Fruit fly (Drosophila melanogaster) whole organism, embryonic: Measurements from ENCODE around the gene CG1840.

Experiments used
- Atf3 ChIP-seq: fragments of 200-800 bp; sonication (Bioruptor generic); optimal IDR thresholded peaks from 3 replicates; lab custom pipeline; 2016; ENCODE audit warnings: missing biosample characterization, missing genetic modification characterization
- C15 ChIP-seq: fragments of 200-800 bp; sonication (Bioruptor generic); IDR thresholded peaks from 3 replicates; pipeline ENCODE4 v1.3.6; 2022; ENCODE audit warnings: missing biosample characterization, missing genetic modification characterization
- CG10959 ChIP-seq: fragments of 200-800 bp; sonication (Bioruptor generic); IDR thresholded peaks from 2 replicates; pipeline ENCODE4 v1.3.6; 2022; ENCODE audit warnings: missing biosample characterization, missing genetic modification characterization
- CG15269 ChIP-seq: fragments of 200-800 bp; sonication (Bioruptor generic); optimal IDR thresholded peaks from 2 replicates; lab custom pipeline; 2018; ENCODE audit warnings: missing biosample characterization, mild to moderate bottlenecking, missing genetic modification characterization, moderate library complexity
- CG1529 ChIP-seq: fragments of 200-800 bp; sonication (Bioruptor generic); optimal IDR thresholded peaks from 3 replicates; lab custom pipeline; 2018; ENCODE audit warnings: missing biosample characterization, missing genetic modification characterization
- CG15696 ChIP-seq: fragments of 200-800 bp; sonication (Bioruptor generic); optimal IDR thresholded peaks from 2 replicates; lab custom pipeline; 2019; ENCODE audit warnings: missing biosample characterization, mild to moderate bottlenecking, missing genetic modification characterization, moderate library complexity
- CG16815 ChIP-seq: fragments of 200-800 bp; sonication (Bioruptor generic); optimal IDR thresholded peaks from 3 replicates; lab custom pipeline; 2017; ENCODE audit warnings: missing biosample characterization, mild to moderate bottlenecking, missing genetic modification characterization
- CG2875 ChIP-seq: fragments of 200-800 bp; sonication (Bioruptor generic); optimal IDR thresholded peaks from 2 replicates; lab custom pipeline; 2017; ENCODE audit warnings: missing biosample characterization, mild to moderate bottlenecking, missing genetic modification characterization, missing genetic modification reagents
- CG30020 ChIP-seq: fragments of 200-800 bp; optimal IDR thresholded peaks from 2 replicates; lab custom pipeline; 2019; ENCODE audit warnings: missing biosample characterization, mild to moderate bottlenecking, missing genetic modification characterization, moderate library complexity
- CG32532 ChIP-seq: fragments of 200-800 bp; sonication (Bioruptor generic); IDR thresholded peaks from 2 replicates; pipeline ENCODE4 v1.3.6; 2022; ENCODE audit warnings: missing biosample characterization, missing genetic modification characterization
- CG33557 ChIP-seq: fragments of 200-800 bp; sonication (Bioruptor generic); optimal IDR thresholded peaks from 2 replicates; lab custom pipeline; 2019; ENCODE audit warnings: missing biosample characterization, mild to moderate bottlenecking, missing genetic modification characterization, moderate library complexity
- CG3407 ChIP-seq: fragments of 200-800 bp; sonication (Bioruptor generic); optimal IDR thresholded peaks from 2 replicates; lab custom pipeline; 2018; ENCODE audit warnings: missing biosample characterization, mild to moderate bottlenecking, missing genetic modification characterization
- CG4282 ChIP-seq: fragments of 200-800 bp; sonication (Bioruptor generic); optimal IDR thresholded peaks from 2 replicates; lab custom pipeline; 2016; ENCODE audit warnings: missing biosample characterization, missing genetic modification characterization
- CG5245 ChIP-seq: fragments of 200-800 bp; sonication (Bioruptor generic); optimal IDR thresholded peaks from 3 replicates; lab custom pipeline; 2016; ENCODE audit warnings: missing biosample characterization, missing genetic modification characterization
- CG6175 ChIP-seq: fragments of 200-800 bp; sonication (Bioruptor generic); IDR thresholded peaks from 3 replicates; pipeline ENCODE4 v1.3.6; 2022; ENCODE audit warnings: missing biosample characterization, missing genetic modification characterization
- CTCF ChIP-seq: fragments of 200-800 bp; sonication (Bioruptor generic); optimal IDR thresholded peaks from 2 replicates; lab custom pipeline; 2017; ENCODE audit warnings: missing biosample characterization, mild to moderate bottlenecking, missing genetic modification characterization, moderate library complexity
- Camta ChIP-seq: fragments of 200-800 bp; sonication (Bioruptor generic); optimal IDR thresholded peaks from 2 replicates; lab custom pipeline; 2016; ENCODE audit warnings: missing biosample characterization, missing genetic modification characterization
- Dref ChIP-seq: fragments of 200-800 bp; sonication (Bioruptor generic); IDR thresholded peaks from 2 replicates; pipeline ENCODE4 v1.3.6; 2022; ENCODE audit warnings: missing biosample characterization, missing genetic modification characterization
- E2f2 ChIP-seq: fragments of 200-800 bp; sonication (Bioruptor generic); IDR thresholded peaks from 2 replicates; pipeline ENCODE4 v1.3.6; 2022; ENCODE audit warnings: missing biosample characterization, missing genetic modification characterization
- Fer3 ChIP-seq: fragments of 200-800 bp; sonication (Bioruptor generic); optimal IDR thresholded peaks from 2 replicates; lab custom pipeline; 2018; ENCODE audit warnings: missing biosample characterization, mild to moderate bottlenecking, missing genetic modification characterization, moderate library complexity
- HLHmδ ChIP-seq: fragments of 200-800 bp; sonication (Bioruptor generic); optimal IDR thresholded peaks from 2 replicates; lab custom pipeline; 2018; ENCODE audit warnings: missing biosample characterization, mild to moderate bottlenecking, missing genetic modification characterization, moderate library complexity
- Mes4 ChIP-seq: fragments of 200-800 bp; sonication (Bioruptor generic); optimal IDR thresholded peaks from 2 replicates; lab custom pipeline; 2016; ENCODE audit warnings: missing biosample characterization, missing genetic modification characterization
- NC2α ChIP-seq: fragments of 200-800 bp; sonication (Bioruptor generic); optimal IDR thresholded peaks from 2 replicates; lab custom pipeline; 2016; ENCODE audit warnings: missing biosample characterization, missing genetic modification characterization
- Ptx1 ChIP-seq: fragments of 200-800 bp; sonication (Bioruptor generic); IDR thresholded peaks from 2 replicates; pipeline ENCODE4 v1.3.6; 2022; ENCODE audit warnings: missing biosample characterization, missing genetic modification characterization
- Scr ChIP-seq: fragments of 200-800 bp; sonication (Bioruptor generic); IDR thresholded peaks from 2 replicates; pipeline ENCODE4 v1.3.6; 2022; ENCODE audit warnings: missing biosample characterization, missing genetic modification characterization; ENCODE audit not compliant: partially characterized antibody
- Six4 ChIP-seq: fragments of 200-800 bp; sonication (Bioruptor generic); optimal IDR thresholded peaks from 2 replicates; lab custom pipeline; 2016; ENCODE audit warnings: missing biosample characterization, missing genetic modification characterization
- YL-1 ChIP-seq: fragments of 200-800 bp; sonication (Bioruptor generic); optimal IDR thresholded peaks from 3 replicates; lab custom pipeline; 2017; ENCODE audit warnings: missing biosample characterization, mild to moderate bottlenecking, missing genetic modification characterization
- amos ChIP-seq: fragments of 200-800 bp; sonication (Bioruptor generic); IDR thresholded peaks from 2 replicates; pipeline ENCODE4 v1.3.6; 2022; ENCODE audit warnings: missing biosample characterization, missing genetic modification characterization; ENCODE audit not compliant: partially characterized antibody
- bcd ChIP-seq: fragments of 200-800 bp; sonication (Bioruptor generic); optimal IDR thresholded peaks from 2 replicates; lab custom pipeline; 2017; ENCODE audit warnings: missing biosample characterization, mild to moderate bottlenecking, missing genetic modification characterization
- cato ChIP-seq: fragments of 200-800 bp; sonication (Bioruptor generic); optimal IDR thresholded peaks from 2 replicates; lab custom pipeline; 2016; ENCODE audit warnings: missing biosample characterization, missing genetic modification characterization, borderline replicate concordance
- crp ChIP-seq, 2 experiments: fragments of 200-800 bp; sonication (Bioruptor generic); optimal IDR thresholded peaks; 2 replicates in 1 of 2; 3 replicates in 1 of 2; lab custom pipeline; 2017; ENCODE audit warnings: missing biosample characterization in 2 of 2, missing genetic modification characterization in 2 of 2, mild to moderate bottlenecking in 1 of 2, moderate library complexity in 1 of 2
- dmrt99B ChIP-seq: fragments of 200-800 bp; sonication (Bioruptor generic); optimal IDR thresholded peaks from 2 replicates; lab custom pipeline; 2018; ENCODE audit warnings: missing biosample characterization, mild to moderate bottlenecking, missing genetic modification characterization, moderate library complexity
- dpn ChIP-seq, 2 experiments: fragments of 200-800 bp; sonication (Bioruptor generic); optimal IDR thresholded peaks; 3 replicates each; lab custom pipeline; 2016; ENCODE audit warnings: missing biosample characterization in 2 of 2, missing genetic modification characterization in 2 of 2
- fd102C ChIP-seq: fragments of 200-800 bp; sonication (Bioruptor generic); optimal IDR thresholded peaks from 2 replicates; lab custom pipeline; 2018; ENCODE audit warnings: missing biosample characterization, mild to moderate bottlenecking, missing genetic modification characterization, moderate library complexity
- fd3F ChIP-seq: fragments of 200-800 bp; sonication (Bioruptor generic); optimal IDR thresholded peaks from 2 replicates; lab custom pipeline; 2018; ENCODE audit warnings: missing biosample characterization, mild to moderate bottlenecking, missing genetic modification characterization, moderate library complexity
- fru ChIP-seq: fragments of >200 bp; optimal IDR thresholded peaks from 2 replicates; lab custom pipeline; 2017
- ftz-f1 ChIP-seq: fragments of 200-800 bp; sonication (Bioruptor generic); optimal IDR thresholded peaks from 2 replicates; lab custom pipeline; 2016; ENCODE audit warnings: missing biosample characterization, missing genetic modification characterization
- gcm ChIP-seq: fragments of 200-800 bp; sonication (Bioruptor generic); optimal IDR thresholded peaks from 2 replicates; lab custom pipeline; 2019; ENCODE audit warnings: missing biosample characterization, mild to moderate bottlenecking, missing genetic modification characterization, moderate library complexity
- ind ChIP-seq: fragments of 200-800 bp; sonication (Bioruptor generic); optimal IDR thresholded peaks from 3 replicates; lab custom pipeline; 2016; ENCODE audit warnings: missing biosample characterization, missing genetic modification characterization
- insv ChIP-seq, 2 experiments: fragments of 200-800 bp; sonication (Bioruptor generic); optimal IDR thresholded peaks; 3 replicates each; lab custom pipeline; 2016 to 2018; ENCODE audit warnings: missing biosample characterization in 2 of 2, missing genetic modification characterization in 2 of 2
- luna ChIP-seq: fragments of 200-800 bp; sonication (Bioruptor generic); optimal IDR thresholded peaks from 2 replicates; lab custom pipeline; 2016; ENCODE audit warnings: missing biosample characterization, missing genetic modification characterization
- nmo ChIP-seq: fragments of 200-800 bp; sonication (Bioruptor generic); optimal IDR thresholded peaks from 2 replicates; lab custom pipeline; 2018; ENCODE audit warnings: missing biosample characterization, mild to moderate bottlenecking, missing genetic modification characterization, moderate library complexity
- pan ChIP-seq, 4 experiments: fragments of >200 bp in 3 of 4; fragments of 200-800 bp in 1 of 4; sonication (Bioruptor generic) in 1 of 4; optimal IDR thresholded peaks in 3 of 4; IDR thresholded peaks in 1 of 4; 2 replicates each; pipeline versions ENCODE4 v1.3.6 to Lab custom; 2017 to 2022; ENCODE audit warnings: missing biosample characterization in 2 of 4, missing genetic modification characterization in 2 of 4, mixed read lengths in 1 of 4
- pho ChIP-seq: fragments of 200-800 bp; sonication (Bioruptor generic); optimal IDR thresholded peaks from 2 replicates; lab custom pipeline; 2016; ENCODE audit warnings: missing biosample characterization, missing genetic modification characterization
- pum ChIP-seq: fragments of 200-800 bp; sonication (Bioruptor generic); optimal IDR thresholded peaks from 2 replicates; lab custom pipeline; 2016; ENCODE audit warnings: missing biosample characterization, missing genetic modification characterization
- so ChIP-seq: fragments of 200-800 bp; sonication (Bioruptor generic); IDR thresholded peaks from 3 replicates; pipeline ENCODE4 v1.3.6; 2022; ENCODE audit warnings: missing biosample characterization, missing genetic modification characterization
- ssp ChIP-seq: fragments of 200-800 bp; sonication (Bioruptor generic); IDR thresholded peaks from 2 replicates; pipeline ENCODE4 v1.3.6; 2022; ENCODE audit warnings: missing biosample characterization, missing genetic modification characterization
- tap ChIP-seq: fragments of 200-800 bp; optimal IDR thresholded peaks from 3 replicates; lab custom pipeline; 2019; ENCODE audit warnings: missing biosample characterization, mild to moderate bottlenecking, missing genetic modification characterization, moderate library complexity
- toy ChIP-seq: fragments of 200-800 bp; sonication (Bioruptor generic); IDR thresholded peaks from 2 replicates; pipeline ENCODE4 v1.3.6; 2022; ENCODE audit warnings: missing biosample characterization, missing genetic modification characterization
- tup ChIP-seq: fragments of 200-800 bp; sonication (Bioruptor generic); optimal IDR thresholded peaks from 2 replicates; lab custom pipeline; 2016; ENCODE audit warnings: missing biosample characterization, mild to moderate bottlenecking, missing genetic modification characterization, moderate library complexity
- twi ChIP-seq: fragments of 200-800 bp; optimal IDR thresholded peaks from 2 replicates; lab custom pipeline; 2019; ENCODE audit warnings: missing biosample characterization, mild to moderate bottlenecking, missing genetic modification characterization, moderate library complexity
- yki ChIP-seq: fragments of >200 bp; optimal IDR thresholded peaks from 3 replicates; lab custom pipeline; 2018

The CG1840 gene

dm6 chrX:11872517-11872916, 15.6 kb upstream of the CG1840 start, which contains the start of gene BORCS5 (continued):
- no peak for TF ChIP-seq so
- peak; percentile 22; the same call in 1 of the 2 replicates for TF ChIP-seq CG32532 (GFP tag; lab: Robert Waterston, UW)
- TF ChIP-seq CG30020 (tag; lab: Kevin White, UChicago): peak; percentile 78
- TF ChIP-seq YL-1 (GFP tag; lab: Kevin White, UChicago): peak; percentile 19
- no peak for TF ChIP-seq pho (GFP tag; lab: Kevin White, UChicago)
- TF ChIP-seq insv (GFP tag; optimal IDR thresholded peaks at IDR 0.05; lab: Kevin White, UChicago): no peak
- TF ChIP-seq luna: no peak
- TF ChIP-seq Fer3 (tag; lab: Kevin White, UChicago): no peak
- peak; percentile 96 for TF ChIP-seq ssp (GFP tag; lab: Robert Waterston, UW)
- no peak for TF ChIP-seq tap (tag; lab: Kevin White, UChicago)
- peak; percentile 45 for TF ChIP-seq Dref (GFP tag; lab: Robert Waterston, UW)
- no peak for TF ChIP-seq CG10959
- no peak for TF ChIP-seq Scr (GFP tag; lab: Robert Waterston, UW)
- TF ChIP-seq CG6175 (GFP tag; lab: Robert Waterston, UW): no peak
- TF ChIP-seq CTCF (GFP tag; lab: Kevin White, UChicago): no peak
- TF ChIP-seq E2f2 (GFP tag; lab: Robert Waterston, UW): 0 out of 2 replicates have a peak, but pooled peaks have one; percentile 18
- TF ChIP-seq fd102C (GFP tag; lab: Kevin White, UChicago): no peak
- TF ChIP-seq ind: no peak
- no peak for TF ChIP-seq HLHmδ (GFP tag; lab: Kevin White, UChicago)
- no peak for TF ChIP-seq C15 (GFP tag; lab: Robert Waterston, UW)
- peak in 1 of 2 experiments; percentile 54 for TF ChIP-seq crp (GFP tag; optimal IDR thresholded peaks at IDR 0.05; lab: Kevin White, UChicago)
- TF ChIP-seq toy (GFP tag; lab: Robert Waterston, UW): no peak
- TF ChIP-seq Six4: no peak
- TF ChIP-seq CG16815 (GFP tag; lab: Kevin White, UChicago): no peak
- no peak for TF ChIP-seq CG2875 (GFP tag; lab: Kevin White, UChicago)
- no peak for TF ChIP-seq ftz-f1 (GFP tag; lab: Kevin White, UChicago)
- TF ChIP-seq dpn (GFP tag; optimal IDR thresholded peaks at IDR 0.05; lab: Kevin White, UChicago): no peak
- no peak for TF ChIP-seq CG15269 (tag; lab: Kevin White, UChicago)
- no peak for TF ChIP-seq pan (optimal IDR thresholded peaks at IDR 0.05; lab: Kevin White, UChicago)
- TF ChIP-seq pan (GFP tag; optimal IDR thresholded peaks at IDR 0.05 in 1 of 2, IDR thresholded peaks at IDR 0.05 in 1 of 2): peak in 1 of 2 experiments; percentile 7
- no peak for TF ChIP-seq amos (GFP tag; lab: Robert Waterston, UW)
- TF ChIP-seq nmo (GFP tag; lab: Kevin White, UChicago): peak; percentile 25
- no peak for TF ChIP-seq yki (lab: Kevin White, UChicago)
- no peak for TF ChIP-seq Mes4
- TF ChIP-seq CG4282 (GFP tag; lab: Kevin White, UChicago): no peak
- no peak for TF ChIP-seq fd3F (GFP tag; lab: Kevin White, UChicago)
- no peak for TF ChIP-seq tup (GFP tag; lab: Kevin White, UChicago)
- TF ChIP-seq CG33557 (GFP tag; lab: Kevin White, UChicago): no peak
- TF ChIP-seq NC2α (GFP tag; lab: Kevin White, UChicago): no peak
- TF ChIP-seq cato (GFP tag; lab: Kevin White, UChicago): no peak
- no peak for TF ChIP-seq bcd
- no peak for TF ChIP-seq CG3407 (GFP tag; lab: Kevin White, UChicago)
- no peak for TF ChIP-seq pum (GFP tag; lab: Kevin White, UChicago)
- TF ChIP-seq CG1529 (GFP tag; lab: Kevin White, UChicago): no peak
- TF ChIP-seq twi (tag; lab: Kevin White, UChicago): no peak
- no peak for TF ChIP-seq CG15696 (tag; lab: Kevin White, UChicago)
- no peak for TF ChIP-seq Camta (GFP tag; lab: Kevin White, UChicago)
- TF ChIP-seq gcm (GFP tag; lab: Kevin White, UChicago): no peak
- no peak for TF ChIP-seq dmrt99B
- no peak for TF ChIP-seq fru (lab: Kevin White, UChicago)
- TF ChIP-seq Ptx1: 0 out of 2 replicates have a peak, but pooled peaks have one; percentile 13
- TF ChIP-seq CG5245 (GFP tag; lab: Kevin White, UChicago): no peak
- no peak for TF ChIP-seq Atf3 (GFP tag; lab: Kevin White, UChicago)
